Worm (Caenorhabditis elegans) whole organism, L1 larva: ENCODE measurements around the gene F44F4.3.

Source experiments
- ceh-82 ChIP-seq, 3 experiments: fragments of 150-350 bp in 1 of 3; sonication (generic microtip) in 2 of 3; optimal IDR thresholded peaks; 2 replicates each; lab custom pipeline; 2014 to 2017; ENCODE audit warnings: missing biosample characterization in 3 of 3, missing genetic modification characterization in 3 of 3
- isw-1 ChIP-seq: fragments of 200-800 bp; sonication (Bioruptor generic); IDR thresholded peaks from 2 replicates; pipeline ENCODE4 v1.3.6; 2022; ENCODE audit warnings: missing genetic modification characterization, missing compliant biosample characterization
- lin-15B ChIP-seq: fragments of 150-350 bp; sonication (generic microtip); optimal IDR thresholded peaks from 3 replicates; lab custom pipeline; 2014; ENCODE audit warnings: missing biosample characterization, missing genetic modification characterization
- mdl-1 ChIP-seq, 2 experiments: fragments of 150-350 bp; optimal IDR thresholded peaks; 2 replicates each; lab custom pipeline; 2014 to 2017; ENCODE audit warnings: missing biosample characterization in 2 of 2, missing genetic modification characterization in 2 of 2, inconsistent platforms in 1 of 2
- nhr-12 ChIP-seq: sonication (generic microtip); optimal IDR thresholded peaks from 2 replicates; lab custom pipeline; 2017; ENCODE audit warnings: missing biosample characterization, missing genetic modification characterization
- nhr-237 ChIP-seq: fragments of 150-350 bp; optimal IDR thresholded peaks from 2 replicates; lab custom pipeline; 2014; ENCODE audit warnings: missing biosample characterization, missing genetic modification characterization
- nhr-77 ChIP-seq: fragments of 150-350 bp; optimal IDR thresholded peaks from 2 replicates; lab custom pipeline; 2014; ENCODE audit warnings: missing biosample characterization, missing genetic modification characterization
- pqm-1 ChIP-seq: sonication (generic microtip); optimal IDR thresholded peaks from 3 replicates; lab custom pipeline; 2017; ENCODE audit warnings: missing biosample characterization, missing genetic modification characterization
- tbx-2 ChIP-seq: sonication (generic microtip); optimal IDR thresholded peaks from 2 replicates; lab custom pipeline; 2016; ENCODE audit warnings: missing genetic modification characterization, missing compliant biosample characterization
- unc-130 ChIP-seq: fragments of 150-350 bp; optimal IDR thresholded peaks from 2 replicates; lab custom pipeline; 2017; ENCODE audit warnings: missing biosample characterization, missing genetic modification characterization, inconsistent platforms
- unc-62 ChIP-seq: fragments of 150-350 bp; optimal IDR thresholded peaks from 2 replicates; lab custom pipeline; 2014; ENCODE audit warnings: missing biosample characterization, missing genetic modification reagents, missing genetic modification characterization
- unc-86 ChIP-seq: sonication (generic microtip); optimal IDR thresholded peaks from 2 replicates; lab custom pipeline; 2016; ENCODE audit warnings: missing genetic modification characterization, missing compliant biosample characterization
- zip-4 ChIP-seq: fragments of 200-800 bp; sonication (Bioruptor generic); optimal IDR thresholded peaks from 2 replicates; lab custom pipeline; 2018; ENCODE audit warnings: mild to moderate bottlenecking, missing genetic modification characterization, moderate library complexity, missing compliant biosample characterization
- ztf-11 ChIP-seq, 2 experiments: sonication (generic microtip); optimal IDR thresholded peaks; 2 replicates each; lab custom pipeline; 2016 to 2017; ENCODE audit warnings: missing genetic modification characterization in 2 of 2, missing biosample characterization in 1 of 2, missing compliant biosample characterization in 1 of 2

DNA sequence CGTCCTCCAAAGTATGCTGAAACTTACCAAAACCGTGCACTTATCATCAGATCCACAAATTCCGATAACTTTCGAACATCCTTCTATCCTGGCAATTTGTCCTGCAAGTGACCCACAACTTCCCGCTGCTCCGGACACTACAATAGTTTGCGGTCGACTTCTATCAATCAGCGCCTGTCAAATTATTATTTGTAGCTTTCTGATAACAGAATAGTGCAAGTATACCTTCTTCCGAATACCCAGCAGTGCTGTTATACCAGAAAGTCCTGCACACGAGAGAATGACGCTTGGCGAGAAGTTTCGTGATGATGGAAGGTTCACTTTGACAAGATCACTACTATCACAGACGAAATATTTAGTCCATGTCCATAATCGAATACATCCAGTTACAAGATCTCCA lies 26.4 kb downstream of the F44F4.3 start:
- TF ChIP-seq unc-62, result no peak
- no peak for TF ChIP-seq unc-86 (tag; lab: Kevin White, UChicago)
- no peak for TF ChIP-seq zip-4
- no peak for TF ChIP-seq ceh-82 (tag; optimal IDR thresholded peaks at IDR 0.05; lab: Kevin White, UChicago)
- TF ChIP-seq nhr-237, result no peak
- no peak for TF ChIP-seq tbx-2 (tag; lab: Kevin White, UChicago)
- TF ChIP-seq isw-1 (GFP tag; lab: Robert Waterston, UW), result no peak
- no peak for TF ChIP-seq nhr-77 (tag; lab: Kevin White, UChicago)
- no peak for TF ChIP-seq pqm-1
- TF ChIP-seq ztf-11 (tag; optimal IDR thresholded peaks at IDR 0.05; lab: Kevin White, UChicago), result no peak
- no peak for TF ChIP-seq mdl-1 (tag; optimal IDR thresholded peaks at IDR 0.05; lab: Kevin White, UChicago)
- TF ChIP-seq nhr-12, result no peak
- no peak for TF ChIP-seq unc-130 (tag; lab: Kevin White, UChicago)
- no peak for TF ChIP-seq lin-15B (tag; lab: Kevin White, UChicago)
